Worm (Caenorhabditis elegans) whole organism, late embryonic: ENCODE measurements around the gene ZK1290.10.

Source experiments
- C38D4.7 ChIP-seq: fragments of 200-800 bp; sonication (Bioruptor generic); optimal IDR thresholded peaks from 2 replicates; lab custom pipeline; 2018; ENCODE audit warnings: mild to moderate bottlenecking, missing genetic modification characterization, moderate library complexity, missing compliant biosample characterization
- F13H6.1 ChIP-seq: sonication (generic microtip); optimal IDR thresholded peaks from 2 replicates; lab custom pipeline; 2016; ENCODE audit warnings: missing genetic modification characterization, missing compliant biosample characterization
- K02D7.2 ChIP-seq: sonication (generic microtip); optimal IDR thresholded peaks from 2 replicates; lab custom pipeline; 2017; ENCODE audit warnings: mild to moderate bottlenecking, missing genetic modification characterization, missing compliant biosample characterization
- K09A11.1 ChIP-seq: sonication (generic microtip); optimal IDR thresholded peaks from 2 replicates; lab custom pipeline; 2017; ENCODE audit warnings: antibody characterized with exemption, mild to moderate bottlenecking, missing genetic modification characterization, missing compliant biosample characterization; ENCODE audit not compliant: insufficient read depth
- T23F11.4 ChIP-seq: fragments of 200-800 bp; sonication (Bioruptor generic); optimal IDR thresholded peaks from 2 replicates; lab custom pipeline; 2018; ENCODE audit warnings: mild to moderate bottlenecking, missing genetic modification characterization, missing compliant biosample characterization
- ahr-1 ChIP-seq: sonication (generic microtip); optimal IDR thresholded peaks from 2 replicates; lab custom pipeline; 2016; ENCODE audit warnings: missing genetic modification characterization, missing compliant biosample characterization
- ama-1 ChIP-seq: fragments of 150-350 bp; optimal IDR thresholded peaks from 2 replicates; lab custom pipeline; 2014
- ceh-14 ChIP-seq: sonication (generic microtip); optimal IDR thresholded peaks from 2 replicates; lab custom pipeline; 2016; ENCODE audit warnings: missing genotype, missing genetic modification characterization, missing compliant biosample characterization
- ceh-18 ChIP-seq: sonication (generic microtip); optimal IDR thresholded peaks from 2 replicates; lab custom pipeline; 2016; ENCODE audit warnings: missing genetic modification characterization, missing compliant biosample characterization
- ceh-19 ChIP-seq: fragments of 200-800 bp; sonication (Bioruptor generic); optimal IDR thresholded peaks from 2 replicates; lab custom pipeline; 2018; ENCODE audit warnings: mild to moderate bottlenecking, missing genetic modification characterization, missing compliant biosample characterization
- ceh-22 ChIP-seq: sonication (generic microtip); optimal IDR thresholded peaks from 2 replicates; lab custom pipeline; 2017; ENCODE audit warnings: missing biosample characterization, missing genetic modification characterization
- ceh-31 ChIP-seq: sonication (generic microtip); optimal IDR thresholded peaks from 2 replicates; lab custom pipeline; 2016; ENCODE audit warnings: missing genetic modification characterization, missing compliant biosample characterization
- ceh-45 ChIP-seq: fragments of 200-800 bp; sonication (Bioruptor generic); IDR thresholded peaks from 2 replicates; pipeline ENCODE4 v1.3.6; 2022; ENCODE audit warnings: missing genetic modification reagents, missing genetic modification characterization, missing compliant biosample characterization
- che-1 ChIP-seq: sonication (generic microtip); optimal IDR thresholded peaks from 2 replicates; lab custom pipeline; 2016; ENCODE audit warnings: mild to moderate bottlenecking, missing genetic modification characterization, missing compliant biosample characterization
- dve-1 ChIP-seq: sonication (generic microtip); optimal IDR thresholded peaks from 2 replicates; lab custom pipeline; 2017; ENCODE audit warnings: antibody characterized with exemption, mild to moderate bottlenecking, missing genetic modification characterization, missing compliant biosample characterization
- elt-2 ChIP-seq: sonication (generic microtip); optimal IDR thresholded peaks from 2 replicates; lab custom pipeline; 2016; ENCODE audit warnings: missing genetic modification reagents, missing genetic modification characterization, missing compliant biosample characterization
- elt-4 ChIP-seq: sonication (generic microtip); optimal IDR thresholded peaks from 2 replicates; lab custom pipeline; 2016; ENCODE audit warnings: missing genetic modification characterization, missing compliant biosample characterization
- ets-4 ChIP-seq: sonication (generic microtip); optimal IDR thresholded peaks from 2 replicates; lab custom pipeline; 2016; ENCODE audit warnings: missing genetic modification characterization, missing compliant biosample characterization
- eyg-1 ChIP-seq: sonication (generic microtip); optimal IDR thresholded peaks from 2 replicates; lab custom pipeline; 2016; ENCODE audit warnings: missing genotype, missing genetic modification characterization, missing compliant biosample characterization
- fkh-10 ChIP-seq: fragments of 150-350 bp; optimal IDR thresholded peaks from 2 replicates; lab custom pipeline; 2014; ENCODE audit warnings: missing biosample characterization, missing genetic modification reagents, missing genetic modification characterization
- fkh-6 ChIP-seq: sonication (generic microtip); optimal IDR thresholded peaks from 2 replicates; lab custom pipeline; 2016; ENCODE audit warnings: missing genetic modification characterization, missing compliant biosample characterization
- hlh-13 ChIP-seq: fragments of 200-800 bp; sonication (Bioruptor generic); optimal IDR thresholded peaks from 2 replicates; lab custom pipeline; 2018; ENCODE audit warnings: mild to moderate bottlenecking, missing genetic modification characterization, missing compliant biosample characterization
- hlh-15 ChIP-seq: sonication (generic microtip); optimal IDR thresholded peaks from 2 replicates; lab custom pipeline; 2016; ENCODE audit warnings: missing genetic modification characterization, missing compliant biosample characterization
- hlh-30 ChIP-seq: sonication (generic microtip); optimal IDR thresholded peaks from 2 replicates; lab custom pipeline; 2017; ENCODE audit warnings: antibody characterized with exemption, missing genetic modification characterization, missing compliant biosample characterization; ENCODE audit not compliant: insufficient read depth
- hlh-6 ChIP-seq: sonication (generic microtip); optimal IDR thresholded peaks from 2 replicates; lab custom pipeline; 2016; ENCODE audit warnings: missing genotype, missing genetic modification characterization, missing compliant biosample characterization
- hlh-8 ChIP-seq: sonication (generic microtip); optimal IDR thresholded peaks from 2 replicates; lab custom pipeline; 2016; ENCODE audit warnings: missing genotype, missing genetic modification characterization, missing compliant biosample characterization
- lim-6 ChIP-seq: sonication (generic microtip); optimal IDR thresholded peaks from 2 replicates; lab custom pipeline; 2016; ENCODE audit warnings: missing genetic modification characterization, missing compliant biosample characterization
- nhr-11 ChIP-seq: fragments of 150-350 bp; optimal IDR thresholded peaks from 2 replicates; lab custom pipeline; 2014; ENCODE audit warnings: missing biosample characterization, missing genetic modification characterization
- npax-4 ChIP-seq: sonication (generic microtip); optimal IDR thresholded peaks from 2 replicates; lab custom pipeline; 2016; ENCODE audit warnings: missing genetic modification characterization, missing compliant biosample characterization
- odd-2 ChIP-seq: sonication (generic microtip); optimal IDR thresholded peaks from 2 replicates; lab custom pipeline; 2017; ENCODE audit warnings: antibody characterized with exemption, mild to moderate bottlenecking, missing genetic modification characterization, missing compliant biosample characterization
- pag-3 ChIP-seq: sonication (generic microtip); optimal IDR thresholded peaks from 2 replicates; lab custom pipeline; 2016; ENCODE audit warnings: missing compliant biosample characterization, missing genetic modification characterization, borderline replicate concordance
- pat-9 ChIP-seq: fragments of 200-800 bp; sonication (Bioruptor generic); optimal IDR thresholded peaks from 2 replicates; lab custom pipeline; 2018; ENCODE audit warnings: mild to moderate bottlenecking, missing genetic modification characterization, moderate library complexity, missing compliant biosample characterization
- pax-1 ChIP-seq: fragments of 150-350 bp; optimal IDR thresholded peaks from 2 replicates; lab custom pipeline; 2014; ENCODE audit warnings: missing biosample characterization, missing genetic modification characterization
- pha-2 ChIP-seq: sonication (generic microtip); optimal IDR thresholded peaks from 2 replicates; lab custom pipeline; 2017; ENCODE audit warnings: mild to moderate bottlenecking, missing genetic modification characterization, missing compliant biosample characterization
- pha-4 ChIP-seq: fragments of 150-350 bp; optimal IDR thresholded peaks from 2 replicates; lab custom pipeline; 2018; ENCODE audit warnings: missing biosample characterization, missing genetic modification reagents, missing genetic modification characterization
- pqm-1 ChIP-seq: sonication (generic microtip); optimal IDR thresholded peaks from 2 replicates; lab custom pipeline; 2016; ENCODE audit warnings: missing genetic modification characterization, missing compliant biosample characterization
- sox-2 ChIP-seq: fragments of 200-800 bp; sonication (Bioruptor generic); IDR thresholded peaks from 2 replicates; pipeline ENCODE4 v1.3.6; 2022; ENCODE audit warnings: missing genetic modification reagents, missing genetic modification characterization, missing compliant biosample characterization
- sox-4 ChIP-seq: sonication (generic microtip); optimal IDR thresholded peaks from 2 replicates; lab custom pipeline; 2017; ENCODE audit warnings: mild to moderate bottlenecking, missing genetic modification characterization, inconsistent platforms, missing compliant biosample characterization
- syd-9 ChIP-seq: sonication (generic microtip); optimal IDR thresholded peaks from 2 replicates; lab custom pipeline; 2016; ENCODE audit warnings: mild to moderate bottlenecking, missing genetic modification characterization, moderate library complexity, missing compliant biosample characterization
- tbx-7 ChIP-seq: sonication (generic microtip); optimal IDR thresholded peaks from 2 replicates; lab custom pipeline; 2016; ENCODE audit warnings: missing genotype, missing genetic modification characterization, missing compliant biosample characterization
- ttx-3 ChIP-seq: sonication (generic microtip); optimal IDR thresholded peaks from 2 replicates; lab custom pipeline; 2016; ENCODE audit warnings: missing genetic modification reagents, missing genetic modification characterization, missing compliant biosample characterization
- unc-3 ChIP-seq, 2 experiments: fragments of 200-800 bp in 1 of 2; sonication (Bioruptor generic) in 1 of 2; sonication (generic microtip) in 1 of 2; conservative IDR thresholded peaks in 1 of 2; optimal IDR thresholded peaks in 1 of 2; 2 replicates each; pipeline versions ENCODE4 v1.3.6 to Lab custom; 2016 to 2022; ENCODE audit warnings: missing compliant biosample characterization in 2 of 2, missing genetic modification characterization in 2 of 2, missing genetic modification reagents in 1 of 2
- unc-42 ChIP-seq: sonication (generic microtip); optimal IDR thresholded peaks from 2 replicates; lab custom pipeline; 2016; ENCODE audit warnings: missing genotype, missing genetic modification characterization, missing compliant biosample characterization
- unc-55 ChIP-seq: sonication (generic microtip); optimal IDR thresholded peaks from 2 replicates; lab custom pipeline; 2017; ENCODE audit warnings: missing biosample characterization, missing genetic modification reagents, missing genetic modification characterization
- unc-86 ChIP-seq: sonication (generic microtip); optimal IDR thresholded peaks from 2 replicates; lab custom pipeline; 2016; ENCODE audit warnings: missing genetic modification characterization, missing compliant biosample characterization

Gene ZK1290.10

DNA sequence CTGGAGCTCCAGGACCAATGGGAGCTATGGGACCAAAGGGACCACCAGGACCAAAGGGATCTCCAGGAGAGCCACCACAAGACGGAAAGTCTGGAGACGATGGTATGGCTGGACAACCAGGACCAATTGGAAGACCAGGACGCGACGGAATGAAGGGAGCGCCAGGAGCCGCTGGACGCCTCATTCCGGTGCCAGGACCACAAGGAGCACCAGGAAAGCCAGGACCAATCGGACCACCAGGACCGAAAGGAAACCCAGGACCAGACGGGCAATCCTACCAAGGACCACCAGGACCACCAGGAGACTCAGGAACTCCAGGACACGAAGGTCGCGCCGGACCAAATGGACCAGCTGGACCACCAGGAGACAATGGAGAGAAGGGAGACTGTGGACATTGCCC is 8.9 kb downstream of the ZK1290.10 start:
- TF ChIP-seq ceh-31 (tag; lab: Kevin White, UChicago) = no peak
- TF ChIP-seq hlh-8 (tag; lab: Kevin White, UChicago) = no peak
- TF ChIP-seq che-1 = no peak
- no peak for TF ChIP-seq pat-9
- no peak for TF ChIP-seq hlh-6 (tag; lab: Kevin White, UChicago)
- TF ChIP-seq unc-86 (tag; lab: Kevin White, UChicago) = no peak
- TF ChIP-seq C38D4.7 (GFP tag; lab: Kevin White, UChicago) = no peak
- no peak for TF ChIP-seq elt-4 (tag; lab: Kevin White, UChicago)
- TF ChIP-seq ceh-19 (GFP tag; lab: Kevin White, UChicago) = no peak
- TF ChIP-seq ceh-45 (GFP tag; lab: Robert Waterston, UW) = no peak
- TF ChIP-seq ets-4 (tag; lab: Kevin White, UChicago) = no peak
- no peak for TF ChIP-seq pha-2 (tag; lab: Kevin White, UChicago)

DNA sequence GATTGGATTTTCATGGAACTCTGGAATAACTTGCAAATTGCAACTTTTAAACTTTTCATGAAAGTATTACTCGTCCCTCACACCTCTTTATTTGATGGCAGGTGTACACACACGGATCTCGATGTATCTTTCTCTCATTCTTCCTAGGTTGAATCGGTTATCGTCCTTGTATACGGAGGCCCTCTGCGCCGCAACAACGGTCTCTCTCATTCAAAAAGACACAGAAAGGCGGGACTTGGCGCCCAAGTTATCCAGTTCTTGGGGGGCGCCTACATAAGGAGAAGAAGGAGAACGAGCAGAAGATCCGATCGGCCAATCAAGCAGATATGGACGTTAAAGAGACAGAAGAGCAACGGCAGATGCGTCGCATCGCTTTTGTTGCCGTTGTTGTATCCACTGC is 9.9 kb downstream of the ZK1290.10 start, which contains the start of gene rol-8:
Gene rol-8, plus strand, starts transcription at position 301 of the 400 bp plus-strand sequence.
- TF ChIP-seq fkh-6 (no peak), hlh-6 (tag; lab: Kevin White, UChicago) (no peak), pqm-1 (tag; lab: Kevin White, UChicago) (no peak), unc-55 (GFP tag; lab: Kevin White, UChicago) (no peak), nhr-11 (tag; lab: Kevin White, UChicago) (no peak), eyg-1 (no peak), pax-1 (tag; lab: Kevin White, UChicago) (no peak), ahr-1 (tag; lab: Kevin White, UChicago) (no peak), unc-86 (tag; lab: Kevin White, UChicago) (no peak), ceh-31 (tag; lab: Kevin White, UChicago) (no peak), ceh-18 (tag; lab: Kevin White, UChicago) (no peak), unc-3 (GFP tag; conservative IDR thresholded peaks at IDR 0.05; lab: Robert Waterston, UW) (no peak), unc-3 (tag; optimal IDR thresholded peaks at IDR 0.05; lab: Kevin White, UChicago) (no peak)

DNA sequence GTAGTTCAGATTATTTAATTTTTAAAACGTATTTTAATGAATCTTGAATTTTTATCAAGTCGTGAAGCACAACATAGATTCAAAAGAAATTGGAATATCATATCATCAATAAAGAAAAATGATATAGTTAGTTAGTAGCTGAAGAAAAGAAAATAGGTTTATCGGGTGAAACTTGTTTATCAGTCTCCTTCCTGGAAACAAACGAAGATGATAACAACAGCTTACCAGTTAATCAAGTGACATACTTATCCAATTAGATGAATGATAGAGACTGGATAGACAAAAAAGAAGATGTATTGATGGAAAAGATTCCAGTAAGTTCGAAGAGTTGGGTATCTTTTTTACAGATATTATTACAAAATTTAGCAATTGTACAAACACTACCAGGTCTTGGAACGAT is 10.8 kb downstream of the ZK1290.10 start:
- no peak for TF ChIP-seq hlh-13 (GFP tag; lab: Kevin White, UChicago)
- no peak for TF ChIP-seq syd-9 (tag; lab: Kevin White, UChicago)

DNA sequence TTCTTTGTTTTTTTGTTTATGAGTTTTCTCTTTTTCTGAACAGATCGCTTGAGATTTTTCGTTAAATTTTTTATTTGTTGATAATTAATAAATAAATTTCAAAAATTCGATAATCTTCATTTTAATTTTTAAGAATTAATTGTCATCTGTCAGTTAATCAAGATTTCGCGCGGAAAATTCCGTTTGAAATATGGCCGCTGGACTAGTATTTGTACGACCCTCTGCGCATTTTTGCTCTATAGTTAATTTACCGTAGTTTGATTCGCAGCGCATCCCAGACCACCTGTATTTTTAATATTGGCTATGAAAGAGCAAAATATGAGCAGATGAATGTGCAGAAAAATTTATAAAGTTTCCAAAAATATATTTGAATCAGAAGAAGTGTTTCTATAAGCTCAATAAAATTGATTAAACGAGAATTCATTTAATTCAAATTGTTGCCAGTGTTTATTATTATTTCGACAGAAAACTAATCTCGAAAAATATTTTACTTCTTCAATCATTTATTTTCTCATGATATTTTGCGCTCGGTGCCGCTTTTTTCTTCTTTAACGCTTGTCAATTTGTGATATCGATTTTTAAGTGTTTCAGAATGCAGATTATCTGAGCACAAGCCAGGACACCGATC is 16.0 kb downstream of the ZK1290.10 start, which contains the start of gene nfi-1:
Gene nfi-1, plus strand, starts transcription at position 578 of the 628 bp plus-strand sequence.
- peak; percentile 61 for TF ChIP-seq ets-4 (tag; lab: Kevin White, UChicago)
- TF ChIP-seq ceh-31 (tag; lab: Kevin White, UChicago) = peak; percentile 67
- TF ChIP-seq odd-2 (tag; lab: Kevin White, UChicago) = no peak
- TF ChIP-seq ceh-22 (tag; lab: Kevin White, UChicago) = no peak
- TF ChIP-seq pha-2 (tag; lab: Kevin White, UChicago) = no peak
- TF ChIP-seq dve-1 = no peak
- TF ChIP-seq npax-4 = no peak
- TF ChIP-seq ceh-14 (tag; lab: Kevin White, UChicago) = no peak
- no peak for TF ChIP-seq ceh-18 (tag; lab: Kevin White, UChicago)
- no peak for TF ChIP-seq ama-1
- no peak for TF ChIP-seq che-1
- TF ChIP-seq unc-42 (tag; lab: Kevin White, UChicago) = peak; percentile 47
- TF ChIP-seq fkh-10 (GFP tag; lab: Kevin White, UChicago) = no peak
- no peak for TF ChIP-seq tbx-7
- TF ChIP-seq sox-4 (tag; lab: Kevin White, UChicago) = no peak
- no peak for TF ChIP-seq K09A11.1 (tag; lab: Kevin White, UChicago)
- no peak for TF ChIP-seq F13H6.1
- no peak for TF ChIP-seq K02D7.2 (tag; lab: Kevin White, UChicago)
- no peak for TF ChIP-seq T23F11.4 (GFP tag; lab: Kevin White, UChicago)
- no peak for TF ChIP-seq ttx-3 (tag; lab: Kevin White, UChicago)
- TF ChIP-seq sox-2 (GFP tag; lab: Robert Waterston, UW) = no peak
- no peak for TF ChIP-seq hlh-30 (tag; lab: Kevin White, UChicago)
- TF ChIP-seq pag-3 = no peak
- TF ChIP-seq lim-6 (tag; lab: Kevin White, UChicago) = peak; percentile 7
- no peak for TF ChIP-seq pha-4 (tag; lab: Kevin White, UChicago)
- no peak for TF ChIP-seq hlh-15 (tag; lab: Kevin White, UChicago)
- no peak for TF ChIP-seq nhr-11 (tag; lab: Kevin White, UChicago)
- peak; percentile 44 for TF ChIP-seq elt-2
- no peak for TF ChIP-seq eyg-1
- no peak for TF ChIP-seq unc-86 (tag; lab: Kevin White, UChicago)
